Worm (Caenorhabditis elegans): ENCODE data around the gene nlt-1.
A peak's percentile ranks its signal among the peaks of the same experiment; 100 is the strongest.

Gene nlt-1

ce11 chrII:9982437-9982836, 18.5 kb downstream of the nlt-1 start:
- TF ChIP-seq ces-1 (GFP tag; optimal IDR thresholded peaks at IDR 0.05) (peak; percentile 93), hlh-1 (tag; optimal IDR thresholded peaks at IDR 0.05) (no peak), lin-32 (GFP tag; optimal IDR thresholded peaks at IDR 0.05) (no peak), lsy-2 (tag; optimal IDR thresholded peaks at IDR 0.05) (no peak), bed-3 (GFP tag; optimal IDR thresholded peaks at IDR 0.05) (no peak)

ce11 chrII:9981760-9982159, 19.2 kb downstream of the nlt-1 start, which contains the start of gene sdz-38:
Gene sdz-38 (minus strand): TSS chrII:9981860.
- no peak for TF ChIP-seq hlh-1 (tag; optimal IDR thresholded peaks at IDR 0.05)
- no peak for TF ChIP-seq nhr-2 (tag; optimal IDR thresholded peaks at IDR 0.05)
- TF ChIP-seq ces-1 (GFP tag; optimal IDR thresholded peaks at IDR 0.05): no peak
- no peak for TF ChIP-seq nhr-76 (tag; optimal IDR thresholded peaks at IDR 0.05)
- TF ChIP-seq cnd-1 (tag; optimal IDR thresholded peaks at IDR 0.05): no peak
- TF ChIP-seq ceh-83 (GFP tag; optimal IDR thresholded peaks at IDR 0.05): no peak
- TF ChIP-seq snpc-4 (tag; optimal IDR thresholded peaks at IDR 0.05): no peak
- TF ChIP-seq ceh-43 (GFP tag; optimal IDR thresholded peaks at IDR 0.05): no peak

ce11 chrII:9980077-9980631, 20.8 kb downstream of the nlt-1 start, which contains the start of gene ZK892.6:
Gene ZK892.6 (minus strand): TSS chrII:9980127.
- TF ChIP-seq ceh-39 (tag; optimal IDR thresholded peaks at IDR 0.05) (no peak), tbx-8 (GFP tag; optimal IDR thresholded peaks at IDR 0.05) (no peak), cnd-1 (tag; optimal IDR thresholded peaks at IDR 0.05) (no peak), blmp-1 (tag; optimal IDR thresholded peaks at IDR 0.05) (no peak), nhr-28 (tag; optimal IDR thresholded peaks at IDR 0.05) (no peak), elt-1 (tag; optimal IDR thresholded peaks at IDR 0.05; ENCODE audit: borderline replicate concordance, insufficient read depth) (no peak), unc-62 (GFP tag; optimal IDR thresholded peaks at IDR 0.05) (no peak), lin-32 (GFP tag; optimal IDR thresholded peaks at IDR 0.05) (no peak), nhr-237 (tag; optimal IDR thresholded peaks at IDR 0.05) (no peak), nhr-76 (tag; optimal IDR thresholded peaks at IDR 0.05) (no peak), unc-120 (tag; optimal IDR thresholded peaks at IDR 0.05; ENCODE audit: poor library complexity, severe bottlenecking) (no peak), ceh-43 (GFP tag; optimal IDR thresholded peaks at IDR 0.05) (no peak), mls-2 (tag; optimal IDR thresholded peaks at IDR 0.05) (no peak)

- no peak for TF ChIP-seq unc-39 (tag; optimal IDR thresholded peaks at IDR 0.05)
- no peak for TF ChIP-seq sptf-1 (tag; optimal IDR thresholded peaks at IDR 0.05)
These were observed 24.5 kb downstream of the nlt-1 start, which contains the start of gene R53.8 for ce11 chrII:9976405-9976804. Gene R53.8 (plus strand): TSS chrII:9976705.

ce11 chrII:9974967-9975366, 26.0 kb downstream of the nlt-1 start, which contains the start of gene aakg-5:
Gene aakg-5 (minus strand): TSS chrII:9975125.
- TF ChIP-seq pha-4 (tag; optimal IDR thresholded peaks at IDR 0.05) (peak; percentile 43), nhr-12 (tag; optimal IDR thresholded peaks at IDR 0.05) (no peak), lin-32 (GFP tag; optimal IDR thresholded peaks at IDR 0.05) (no peak), unc-120 (tag; optimal IDR thresholded peaks at IDR 0.05; ENCODE audit: poor library complexity, severe bottlenecking) (peak; percentile 4)

ce11 chrII:9974210-9974609, 26.7 kb downstream of the nlt-1 start:
- TF ChIP-seq elt-1 (tag; optimal IDR thresholded peaks at IDR 0.05; ENCODE audit: borderline replicate concordance, insufficient read depth) (peak; percentile 52), sptf-1 (tag; optimal IDR thresholded peaks at IDR 0.05) (no peak)

- no peak for TF ChIP-seq ztf-11 (tag; optimal IDR thresholded peaks at IDR 0.05)
- no peak for TF ChIP-seq blmp-1 (tag; optimal IDR thresholded peaks at IDR 0.05)
- TF ChIP-seq ham-2 (GFP tag; optimal IDR thresholded peaks at IDR 0.05): no peak
- TF ChIP-seq drap-1 (GFP tag; optimal IDR thresholded peaks at IDR 0.05): no peak
- no peak for TF ChIP-seq ceh-83 (GFP tag; optimal IDR thresholded peaks at IDR 0.05)
These were observed 30.4 kb downstream of the nlt-1 start, which contains the start of gene R53.5 for ce11 chrII:9970438-9971092. Gene R53.5 (minus strand): TSS chrII:9970488.
